Worm (Caenorhabditis elegans) whole organism, young adult: ENCODE data around the gene K10D6.3.

ENCODE experiments used
- C06A6.2 ChIP-seq: fragments of 200-800 bp; sonication (Bioruptor generic); conservative IDR thresholded peaks from 2 replicates; pipeline ENCODE4 v1.3.6; 2022; ENCODE audit warnings: missing genetic modification characterization, missing compliant biosample characterization
- D2030.7 ChIP-seq: fragments of 200-800 bp; sonication (Bioruptor generic); IDR thresholded peaks from 2 replicates; pipeline ENCODE4 v1.3.6; 2022; ENCODE audit warnings: missing genetic modification reagents, missing genetic modification characterization, missing compliant biosample characterization
- F23B12.7 ChIP-seq: sonication (generic microtip); optimal IDR thresholded peaks from 2 replicates; lab custom pipeline; 2017; ENCODE audit warnings: missing genetic modification characterization, mild to moderate bottlenecking, missing compliant biosample characterization, antibody characterized with exemption, moderate library complexity; ENCODE audit not compliant: insufficient read depth
- F49E8.2 ChIP-seq: sonication (generic microtip); optimal IDR thresholded peaks from 3 replicates; lab custom pipeline; 2017; ENCODE audit warnings: missing genetic modification characterization, mild to moderate bottlenecking, missing compliant biosample characterization, antibody characterized with exemption, moderate library complexity; ENCODE audit not compliant: insufficient read depth
- K11D2.4 ChIP-seq: fragments of 200-800 bp; sonication (Bioruptor generic); IDR thresholded peaks from 2 replicates; pipeline ENCODE4 v1.3.6; 2022; ENCODE audit warnings: missing genetic modification reagents, missing genetic modification characterization, missing compliant biosample characterization
- T07F8.4 ChIP-seq: sonication (generic microtip); optimal IDR thresholded peaks from 2 replicates; lab custom pipeline; 2016; ENCODE audit warnings: mild to moderate bottlenecking, missing genetic modification characterization, moderate library complexity, missing compliant biosample characterization
- Y95B8A.8 ChIP-seq: fragments of 200-800 bp; sonication (Bioruptor generic); IDR thresholded peaks from 2 replicates; pipeline ENCODE4 v1.3.6; 2022; ENCODE audit warnings: missing genetic modification reagents, missing genetic modification characterization, missing compliant biosample characterization
- ama-1 ChIP-seq, 3 experiments: fragments of 150-350 bp in 1 of 3; sonication (generic microtip) in 2 of 3; optimal IDR thresholded peaks; 2 replicates each; lab custom pipeline; 2014 to 2018; ENCODE audit warnings: missing biosample characterization in 2 of 3, missing genetic modification characterization in 2 of 3, missing genetic modification reagents in 2 of 3
- bed-2 ChIP-seq: fragments of 200-800 bp; sonication (Bioruptor generic); IDR thresholded peaks from 2 replicates; pipeline ENCODE4 v1.3.6; 2022; ENCODE audit warnings: missing genetic modification reagents, missing genetic modification characterization, missing compliant biosample characterization
- cebp-2 ChIP-seq: fragments of 200-800 bp; sonication (Bioruptor generic); IDR thresholded peaks from 2 replicates; pipeline ENCODE4 v1.3.6; 2022; ENCODE audit warnings: missing genetic modification characterization, missing compliant biosample characterization
- ceh-58 ChIP-seq: fragments of 200-800 bp; sonication (Bioruptor generic); IDR thresholded peaks from 2 replicates; pipeline ENCODE4 v1.3.6; 2022; ENCODE audit warnings: missing genetic modification characterization, missing compliant biosample characterization
- ceh-79 ChIP-seq: sonication (generic microtip); optimal IDR thresholded peaks from 2 replicates; lab custom pipeline; 2017; ENCODE audit warnings: mild to moderate bottlenecking, missing genetic modification characterization, missing compliant biosample characterization
- chd-7 ChIP-seq: sonication (generic microtip); optimal IDR thresholded peaks from 2 replicates; lab custom pipeline; 2016; ENCODE audit warnings: mild to moderate bottlenecking, missing genetic modification characterization, moderate library complexity, missing compliant biosample characterization
- egrh-3 ChIP-seq: fragments of 200-800 bp; sonication (Bioruptor generic); IDR thresholded peaks from 2 replicates; pipeline ENCODE4 v1.3.6; 2022; ENCODE audit warnings: missing genetic modification reagents, missing genetic modification characterization, missing compliant biosample characterization
- ekl-4 ChIP-seq: fragments of 200-800 bp; sonication (Bioruptor generic); IDR thresholded peaks from 2 replicates; pipeline ENCODE4 v1.3.6; 2022; ENCODE audit warnings: missing genetic modification reagents, missing genetic modification characterization, missing compliant biosample characterization
- fkh-3 ChIP-seq: sonication (generic microtip); optimal IDR thresholded peaks from 2 replicates; lab custom pipeline; 2016; ENCODE audit warnings: mild to moderate bottlenecking, missing genetic modification characterization, missing compliant biosample characterization
- gei-17 ChIP-seq: fragments of 200-800 bp; sonication (Bioruptor generic); optimal IDR thresholded peaks from 2 replicates; lab custom pipeline; 2018; ENCODE audit warnings: mild to moderate bottlenecking, missing genetic modification characterization, missing compliant biosample characterization
- hmg-1.2 ChIP-seq: fragments of 200-800 bp; sonication (Bioruptor generic); IDR thresholded peaks from 2 replicates; pipeline ENCODE4 v1.3.6; 2022; ENCODE audit warnings: missing genetic modification reagents, missing genetic modification characterization, missing compliant biosample characterization
- hrde-1 ChIP-seq: sonication (generic microtip); optimal IDR thresholded peaks from 2 replicates; lab custom pipeline; 2016; ENCODE audit warnings: missing genetic modification characterization, mild to moderate bottlenecking, missing compliant biosample characterization, moderate library complexity, missing genotype, missing genetic modification reagents, borderline replicate concordance
- hsf-1 ChIP-seq: fragments of 200-800 bp; sonication (Bioruptor generic); IDR thresholded peaks from 2 replicates; pipeline ENCODE4 v1.3.6; 2022; ENCODE audit warnings: missing genetic modification reagents, missing genetic modification characterization, missing compliant biosample characterization
- lag-1 ChIP-seq: fragments of 200-800 bp; sonication (Bioruptor generic); IDR thresholded peaks from 2 replicates; pipeline ENCODE4 v1.3.6; 2022; ENCODE audit warnings: missing genetic modification reagents, missing genetic modification characterization, missing compliant biosample characterization
- let-607 ChIP-seq, 2 experiments: fragments of 200-800 bp in 1 of 2; sonication (Bioruptor generic) in 1 of 2; sonication (generic microtip) in 1 of 2; optimal IDR thresholded peaks; 2 replicates each; lab custom pipeline; 2016 to 2018; ENCODE audit warnings: mild to moderate bottlenecking in 2 of 2, missing compliant biosample characterization in 2 of 2, missing genetic modification characterization in 2 of 2, moderate library complexity in 2 of 2, missing genotype in 1 of 2
- lin-26 ChIP-seq: fragments of 200-800 bp; sonication (Bioruptor generic); IDR thresholded peaks from 2 replicates; pipeline ENCODE4 v1.3.6; 2022; ENCODE audit warnings: missing genetic modification reagents, missing genetic modification characterization, missing compliant biosample characterization
- lin-54 ChIP-seq: fragments of 200-800 bp; sonication (Bioruptor generic); optimal IDR thresholded peaks from 2 replicates; lab custom pipeline; 2018; ENCODE audit warnings: mild to moderate bottlenecking, missing genetic modification characterization, missing compliant biosample characterization
- lsl-1 ChIP-seq: fragments of 200-800 bp; sonication (Bioruptor generic); optimal IDR thresholded peaks from 2 replicates; lab custom pipeline; 2018; ENCODE audit warnings: mild to moderate bottlenecking, missing genetic modification characterization, moderate library complexity, missing compliant biosample characterization
- madf-6 ChIP-seq: fragments of 200-800 bp; sonication (Bioruptor generic); IDR thresholded peaks from 2 replicates; pipeline ENCODE4 v1.3.6; 2022; ENCODE audit warnings: missing genetic modification reagents, missing genetic modification characterization, missing compliant biosample characterization
- mes-4 ChIP-seq: sonication (generic microtip); optimal IDR thresholded peaks from 2 replicates; lab custom pipeline; 2016; ENCODE audit warnings: missing genotype, missing genetic modification characterization, missing compliant biosample characterization
- nfya-2 ChIP-seq: fragments of 200-800 bp; sonication (Bioruptor generic); IDR thresholded peaks from 2 replicates; pipeline ENCODE4 v1.3.6; 2022; ENCODE audit warnings: missing genetic modification reagents, missing genetic modification characterization, missing compliant biosample characterization
- nhr-120 ChIP-seq: fragments of 200-800 bp; sonication (Bioruptor generic); IDR thresholded peaks from 2 replicates; pipeline ENCODE4 v1.3.6; 2022; ENCODE audit warnings: missing genetic modification characterization, missing compliant biosample characterization
- pha-4 ChIP-seq: fragments of 150-350 bp; sonication (generic microtip); optimal IDR thresholded peaks from 2 replicates; lab custom pipeline; 2014; ENCODE audit warnings: missing biosample characterization, missing genetic modification reagents, missing genetic modification characterization
- sdz-38 ChIP-seq: sonication (generic microtip); optimal IDR thresholded peaks from 2 replicates; lab custom pipeline; 2016; ENCODE audit warnings: missing genotype, missing genetic modification characterization, missing compliant biosample characterization
- snpc-1.1 ChIP-seq: sonication (generic microtip); optimal IDR thresholded peaks from 2 replicates; lab custom pipeline; 2017; ENCODE audit warnings: missing genetic modification characterization, mild to moderate bottlenecking, missing compliant biosample characterization, antibody characterized with exemption, moderate library complexity, missing genotype, missing genetic modification reagents; ENCODE audit not compliant: insufficient read depth
- somi-1 ChIP-seq: fragments of 200-800 bp; sonication (Bioruptor generic); optimal IDR thresholded peaks from 2 replicates; lab custom pipeline; 2018; ENCODE audit warnings: mild to moderate bottlenecking, missing genetic modification characterization, missing compliant biosample characterization

The K10D6.3 gene

ce11 chrV:11244539-11244938 is 44.1 kb downstream of the K10D6.3 start, which contains the start of gene mxl-1:
Gene mxl-1 (plus strand): TSS chrV:11244839.
- TF ChIP-seq hsf-1 (GFP tag; lab: Robert Waterston, UW) = no peak
- TF ChIP-seq fkh-3 (tag; lab: Kevin White, UChicago) = no peak
- no peak for TF ChIP-seq K11D2.4 (GFP tag; lab: Robert Waterston, UW)
- TF ChIP-seq sdz-38 = no peak
- no peak for TF ChIP-seq Y95B8A.8 (GFP tag; lab: Robert Waterston, UW)
- no peak for TF ChIP-seq egrh-3
- no peak for TF ChIP-seq T07F8.4 (tag; lab: Kevin White, UChicago)
- no peak for TF ChIP-seq hmg-1.2 (GFP tag; lab: Robert Waterston, UW)
- no peak for TF ChIP-seq F23B12.7
- no peak for TF ChIP-seq lsl-1 (GFP tag; lab: Kevin White, UChicago)
- TF ChIP-seq hrde-1 (tag; lab: Kevin White, UChicago) = no peak
- no peak for TF ChIP-seq ceh-58
- TF ChIP-seq nfya-2 (GFP tag; lab: Robert Waterston, UW) = no peak

DNA sequence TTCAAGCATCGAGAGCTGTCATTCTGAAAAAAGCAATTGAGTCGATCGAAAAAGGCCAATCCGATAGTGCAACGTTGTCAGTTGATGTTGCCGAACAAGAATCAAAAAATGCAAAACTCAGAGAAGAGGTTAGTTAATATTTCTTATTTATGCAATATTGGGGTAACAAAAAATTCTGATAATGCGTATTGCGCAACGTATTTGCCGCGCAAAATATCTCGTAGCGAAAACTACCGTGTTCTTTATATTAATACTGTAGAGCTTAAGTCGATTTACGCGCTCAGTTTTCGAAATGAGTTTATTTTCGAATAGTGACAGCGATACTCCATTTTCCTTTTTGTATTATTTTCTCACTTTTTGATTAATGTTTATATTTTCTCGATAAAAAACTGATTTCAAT is 44.6 kb downstream of the K10D6.3 start:
- TF ChIP-seq hmg-1.2 (GFP tag; lab: Robert Waterston, UW) (no peak), let-607 (tag; optimal IDR thresholded peaks at IDR 0.05; lab: Kevin White, UChicago) (no peak), lag-1 (GFP tag; lab: Robert Waterston, UW) (no peak), fkh-3 (tag; lab: Kevin White, UChicago) (no peak)
- TF ChIP-seq, all 124 proteins: peak for 0

DNA sequence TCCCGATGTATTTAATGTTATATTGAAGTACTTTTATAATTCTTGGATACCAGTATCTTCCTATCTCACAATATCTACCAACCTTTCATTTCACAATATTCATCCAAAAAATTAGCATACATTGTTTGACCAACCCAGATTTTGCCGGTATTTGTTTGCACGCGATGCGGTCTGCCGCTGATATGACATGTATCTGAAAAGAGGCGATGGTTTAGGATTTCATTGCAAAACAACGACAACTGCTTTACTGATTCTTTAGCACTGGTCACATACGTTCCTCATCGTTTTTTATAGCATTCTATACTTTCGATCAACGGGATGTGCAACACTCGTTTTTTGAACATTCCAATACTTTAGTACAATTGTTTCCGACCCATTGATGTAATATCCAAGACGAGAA is 47.4 kb downstream of the K10D6.3 start, which contains the start of gene mam-4:
Gene mam-4, plus strand, starts transcription at position 301 of the 400 bp plus-strand sequence.
- TF ChIP-seq mes-4 (tag; lab: Kevin White, UChicago) = no peak
- TF ChIP-seq gei-17 (GFP tag; lab: Kevin White, UChicago) = no peak
- TF ChIP-seq lsl-1 (GFP tag; lab: Kevin White, UChicago) = no peak

DNA sequence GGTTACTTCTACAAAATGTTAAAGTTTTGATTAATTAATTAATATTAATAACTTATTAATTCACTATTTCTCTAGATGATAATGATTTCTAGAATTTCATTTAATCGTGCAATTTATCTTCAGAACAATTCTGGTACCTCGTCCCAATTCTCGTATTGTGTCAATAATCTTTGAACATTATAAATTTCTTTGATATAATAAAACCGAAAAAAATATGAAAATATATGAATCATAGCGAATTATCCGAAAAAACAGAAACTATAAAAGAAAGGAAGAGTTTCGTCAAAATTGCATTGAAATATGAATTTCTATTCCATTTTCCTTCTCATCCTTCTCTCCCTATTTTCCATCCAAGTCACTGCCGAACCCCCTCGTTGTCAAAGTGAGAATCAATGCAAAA is 50.3 kb downstream of the K10D6.3 start, which contains the start of gene T19B10.12:
Gene T19B10.12, plus strand, starts transcription at position 301 of the 400 bp plus-strand sequence.
- TF ChIP-seq cebp-2 (GFP tag; lab: Robert Waterston, UW) (no peak), ama-1 (optimal IDR thresholded peaks at IDR 0.05; lab: Kevin White, UChicago) (no peak), ama-1 (GFP tag; optimal IDR thresholded peaks at IDR 0.05; lab: Kevin White, UChicago) (no peak), nhr-120 (GFP tag; lab: Robert Waterston, UW) (no peak), C06A6.2 (GFP tag; lab: Robert Waterston, UW) (no peak), somi-1 (GFP tag; lab: Kevin White, UChicago) (no peak), mes-4 (tag; lab: Kevin White, UChicago) (no peak), ceh-79 (no peak), lin-54 (no peak), D2030.7 (GFP tag; lab: Robert Waterston, UW) (no peak), snpc-1.1 (tag; lab: Kevin White, UChicago) (no peak), bed-2 (no peak), chd-7 (tag; lab: Kevin White, UChicago) (no peak), ekl-4 (GFP tag; lab: Robert Waterston, UW) (no peak), lin-26 (GFP tag; lab: Robert Waterston, UW) (no peak), hsf-1 (GFP tag; lab: Robert Waterston, UW) (no peak), pha-4 (tag; lab: Kevin White, UChicago) (no peak), F49E8.2 (tag; lab: Kevin White, UChicago) (no peak), madf-6 (no peak)
- TF ChIP-seq, all 124 proteins: peak for 0
